Worm (Caenorhabditis elegans) whole organism, L4/young adult: Measurements from ENCODE around the gene W06D11.5.

Experiments
- W03F9.2 ChIP-seq: fragments of 150-350 bp; optimal IDR thresholded peaks from 2 replicates; lab custom pipeline; 2014; ENCODE audit warnings: missing biosample characterization, missing genetic modification characterization
- dao-5 ChIP-seq: sonication (generic microtip); optimal IDR thresholded peaks from 2 replicates; lab custom pipeline; 2016; ENCODE audit warnings: missing genotype, missing genetic modification characterization, moderate library complexity, missing compliant biosample characterization
- him-1 ChIP-seq: sonication (generic microtip); optimal IDR thresholded peaks from 2 replicates; lab custom pipeline; 2016; ENCODE audit warnings: missing genotype, missing genetic modification reagents, missing genetic modification characterization, missing compliant biosample characterization

DNA sequence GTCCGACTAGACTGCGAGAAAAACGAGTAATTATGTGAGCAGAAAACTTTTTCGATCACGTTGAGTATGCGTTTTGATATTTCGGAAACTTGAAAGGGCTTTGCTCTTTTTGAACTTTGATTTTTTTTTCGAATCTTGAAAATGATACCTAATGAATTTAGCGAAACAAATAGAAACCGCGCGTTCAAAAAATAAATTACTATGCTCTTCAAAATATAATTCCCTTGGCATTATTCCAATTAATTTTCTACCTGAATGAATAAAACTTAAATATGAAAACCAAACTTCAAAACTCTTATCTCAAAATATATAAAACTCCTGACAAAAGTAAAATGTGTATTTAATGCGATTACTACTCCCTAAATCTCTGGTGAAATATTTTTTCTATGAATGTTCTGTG lies 15.3 kb downstream of the W06D11.5 start, which contains the start of gene xtr-2:
- TF ChIP-seq him-1 (tag; lab: Kevin White, UChicago) (no peak), W03F9.2 (tag; lab: Kevin White, UChicago) (no peak), dao-5 (tag; lab: Kevin White, UChicago) (no peak)
